Fruit fly (Drosophila melanogaster) whole organism, embryonic: Measurements from ENCODE around the gene Sbds.

Source experiments
- Atf3 ChIP-seq: fragments of 200-800 bp; sonication (Bioruptor generic); optimal IDR thresholded peaks from 3 replicates; lab custom pipeline; 2016; ENCODE audit warnings: missing biosample characterization, missing genetic modification characterization
- Awh ChIP-seq: fragments of 200-800 bp; sonication (Bioruptor generic); IDR thresholded peaks from 2 replicates; pipeline ENCODE4, ENCODE4 v1.3.6; 2022; ENCODE audit warnings: missing biosample characterization, missing genetic modification characterization
- BEAF-32 ChIP-seq: fragments of 200-800 bp; sonication (Bioruptor generic); optimal IDR thresholded peaks from 3 replicates; lab custom pipeline; 2017; ENCODE audit warnings: missing biosample characterization, missing genetic modification characterization, mild to moderate bottlenecking, moderate library complexity, missing genetic modification reagents
- CG11695 ChIP-seq: fragments of 200-800 bp; sonication (Bioruptor generic); IDR thresholded peaks from 3 replicates; pipeline ENCODE4 v1.3.6; 2022; ENCODE audit warnings: missing biosample characterization, missing genetic modification characterization
- CG12236 ChIP-seq: fragments of 200-800 bp; sonication (Bioruptor generic); optimal IDR thresholded peaks from 2 replicates; lab custom pipeline; 2016; ENCODE audit warnings: missing biosample characterization, missing genetic modification characterization
- CG14667 ChIP-seq: fragments of 200-800 bp; sonication (Bioruptor generic); IDR thresholded peaks from 2 replicates; pipeline ENCODE4 v1.3.6; 2022; ENCODE audit warnings: missing biosample characterization, missing genetic modification characterization
- CG14710 ChIP-seq: fragments of 200-800 bp; sonication (Bioruptor generic); optimal IDR thresholded peaks from 3 replicates; lab custom pipeline; 2019; ENCODE audit warnings: missing biosample characterization, mild to moderate bottlenecking, missing genetic modification characterization, moderate library complexity
- CG14860 ChIP-seq: fragments of 200-800 bp; sonication (Bioruptor generic); IDR thresholded peaks from 3 replicates; pipeline ENCODE4 v1.3.6; 2022; ENCODE audit warnings: missing biosample characterization, missing genetic modification characterization; ENCODE audit not compliant: partially characterized antibody
- CG15269 ChIP-seq: fragments of 200-800 bp; sonication (Bioruptor generic); optimal IDR thresholded peaks from 2 replicates; lab custom pipeline; 2018; ENCODE audit warnings: missing biosample characterization, mild to moderate bottlenecking, missing genetic modification characterization, moderate library complexity
- CG18262 ChIP-seq: fragments of 200-800 bp; optimal IDR thresholded peaks from 3 replicates; lab custom pipeline; 2019; ENCODE audit warnings: missing biosample characterization, mild to moderate bottlenecking, missing genetic modification characterization, moderate library complexity
- CG2712 ChIP-seq: fragments of 200-800 bp; optimal IDR thresholded peaks from 3 replicates; lab custom pipeline; 2019; ENCODE audit warnings: missing biosample characterization, mild to moderate bottlenecking, missing genetic modification characterization, moderate library complexity
- CG34422 ChIP-seq: fragments of 200-800 bp; sonication (Bioruptor generic); IDR thresholded peaks from 3 replicates; pipeline ENCODE4 v1.3.6; 2022; ENCODE audit warnings: missing biosample characterization, missing genetic modification characterization
- CG4854 ChIP-seq: fragments of 200-800 bp; sonication (Bioruptor generic); optimal IDR thresholded peaks from 2 replicates; lab custom pipeline; 2016; ENCODE audit warnings: missing biosample characterization, missing genetic modification characterization, inconsistent platforms
- CG6689 ChIP-seq: fragments of 200-800 bp; sonication (Bioruptor generic); IDR thresholded peaks from 2 replicates; pipeline ENCODE4 v1.3.6; 2022; ENCODE audit warnings: missing biosample characterization, missing genetic modification characterization
- CG9437 ChIP-seq: fragments of 200-800 bp; sonication (Bioruptor generic); optimal IDR thresholded peaks from 2 replicates; lab custom pipeline; 2018; ENCODE audit warnings: missing biosample characterization, mild to moderate bottlenecking, missing genetic modification characterization
- CG9932 ChIP-seq: fragments of 200-800 bp; sonication (Bioruptor generic); IDR thresholded peaks from 2 replicates; pipeline ENCODE4 v1.3.6; 2022; ENCODE audit warnings: missing biosample characterization, missing genetic modification characterization
- Fer3 ChIP-seq: fragments of 200-800 bp; sonication (Bioruptor generic); optimal IDR thresholded peaks from 2 replicates; lab custom pipeline; 2018; ENCODE audit warnings: missing biosample characterization, mild to moderate bottlenecking, missing genetic modification characterization, moderate library complexity
- H2.0 ChIP-seq: fragments of 200-800 bp; sonication (Bioruptor generic); IDR thresholded peaks from 2 replicates; pipeline ENCODE4 v1.3.6; 2022; ENCODE audit warnings: missing biosample characterization, missing genetic modification characterization
- HHEX ChIP-seq: fragments of 200-800 bp; sonication (Bioruptor generic); optimal IDR thresholded peaks from 3 replicates; lab custom pipeline; 2017; ENCODE audit warnings: missing biosample characterization, mild to moderate bottlenecking, missing genetic modification characterization, missing genetic modification reagents
- HLH4C ChIP-seq: fragments of 200-800 bp; sonication (Bioruptor generic); IDR thresholded peaks from 3 replicates; pipeline ENCODE4 v1.3.6; 2022; ENCODE audit warnings: missing biosample characterization, missing genetic modification characterization; ENCODE audit not compliant: partially characterized antibody
- HLH54F ChIP-seq: fragments of 200-800 bp; sonication (Bioruptor generic); optimal IDR thresholded peaks from 3 replicates; lab custom pipeline; 2016; ENCODE audit warnings: missing biosample characterization, missing genetic modification characterization
- Hmx ChIP-seq: fragments of 200-800 bp; sonication (Bioruptor generic); optimal IDR thresholded peaks from 2 replicates; lab custom pipeline; 2016; ENCODE audit warnings: missing biosample characterization, missing genetic modification characterization
- Hsf ChIP-seq: fragments of 200-800 bp; sonication (Bioruptor generic); optimal IDR thresholded peaks from 3 replicates; lab custom pipeline; 2016; ENCODE audit warnings: missing biosample characterization, missing genetic modification characterization
- MESR4 ChIP-seq: fragments of 200-800 bp; sonication (Bioruptor generic); optimal IDR thresholded peaks from 2 replicates; lab custom pipeline; 2018; ENCODE audit warnings: missing biosample characterization, mild to moderate bottlenecking, missing genetic modification characterization, moderate library complexity
- MTF-1 ChIP-seq: fragments of 200-800 bp; sonication (Bioruptor generic); optimal IDR thresholded peaks from 2 replicates; lab custom pipeline; 2018; ENCODE audit warnings: missing biosample characterization, mild to moderate bottlenecking, missing genetic modification characterization, borderline replicate concordance
- Med ChIP-seq: fragments of 200-800 bp; sonication (Bioruptor generic); peaks from one replicate; lab custom pipeline; 2016; ENCODE audit warnings: missing biosample characterization, missing genetic modification characterization, mild to moderate bottlenecking, inconsistent platforms, moderate library complexity
- Mes4 ChIP-seq: fragments of 200-800 bp; sonication (Bioruptor generic); optimal IDR thresholded peaks from 2 replicates; lab custom pipeline; 2016; ENCODE audit warnings: missing biosample characterization, missing genetic modification characterization
- Rfx ChIP-seq: fragments of 200-800 bp; sonication (Bioruptor generic); IDR thresholded peaks from 2 replicates; pipeline ENCODE4 v1.3.6; 2022; ENCODE audit warnings: missing biosample characterization, missing genetic modification characterization
- Six4 ChIP-seq: fragments of 200-800 bp; sonication (Bioruptor generic); optimal IDR thresholded peaks from 2 replicates; lab custom pipeline; 2016; ENCODE audit warnings: missing biosample characterization, missing genetic modification characterization
- Sox100B ChIP-seq: fragments of 200-800 bp; sonication (Bioruptor generic); optimal IDR thresholded peaks from 3 replicates; lab custom pipeline; 2018; ENCODE audit warnings: missing biosample characterization, mild to moderate bottlenecking, missing genetic modification characterization
- Sox102F ChIP-seq: fragments of 200-800 bp; sonication (Bioruptor generic); optimal IDR thresholded peaks from 2 replicates; lab custom pipeline; 2018; ENCODE audit warnings: missing biosample characterization, mild to moderate bottlenecking, missing genetic modification characterization, moderate library complexity
- ash1 ChIP-seq: fragments of 200-800 bp; sonication (Bioruptor generic); optimal IDR thresholded peaks from 2 replicates; lab custom pipeline; 2018; ENCODE audit warnings: missing biosample characterization, mild to moderate bottlenecking, missing genetic modification characterization
- chm ChIP-seq: fragments of 200-800 bp; sonication (Bioruptor generic); IDR thresholded peaks from 2 replicates; pipeline ENCODE4 v1.3.6; 2022; ENCODE audit warnings: missing biosample characterization, missing genetic modification characterization
- ci ChIP-seq: fragments of 200-800 bp; sonication (Bioruptor generic); IDR thresholded peaks from 3 replicates; pipeline ENCODE4 v1.3.6; 2022; ENCODE audit warnings: missing biosample characterization, missing genetic modification characterization
- da ChIP-seq: fragments of 200-800 bp; sonication (Bioruptor generic); optimal IDR thresholded peaks from 2 replicates; lab custom pipeline; 2016; ENCODE audit warnings: missing biosample characterization, missing genetic modification characterization
- disco-r ChIP-seq: fragments of 200-800 bp; sonication (Bioruptor generic); optimal IDR thresholded peaks from 2 replicates; lab custom pipeline; 2016; ENCODE audit warnings: missing biosample characterization, missing genetic modification characterization
- fd3F ChIP-seq: fragments of 200-800 bp; sonication (Bioruptor generic); optimal IDR thresholded peaks from 2 replicates; lab custom pipeline; 2018; ENCODE audit warnings: missing biosample characterization, mild to moderate bottlenecking, missing genetic modification characterization, moderate library complexity
- kah ChIP-seq: fragments of 200-800 bp; sonication (Bioruptor generic); optimal IDR thresholded peaks from 2 replicates; lab custom pipeline; 2018; ENCODE audit warnings: missing biosample characterization, mild to moderate bottlenecking, missing genetic modification characterization
- lmd ChIP-seq: fragments of 200-800 bp; sonication (Bioruptor generic); IDR thresholded peaks from 2 replicates; pipeline ENCODE4 v1.3.6; 2022; ENCODE audit warnings: missing biosample characterization, missing genetic modification characterization
- nom ChIP-seq: fragments of 200-800 bp; sonication (Bioruptor generic); optimal IDR thresholded peaks from 2 replicates; lab custom pipeline; 2017; ENCODE audit warnings: missing biosample characterization, missing genetic modification characterization, mild to moderate bottlenecking, moderate library complexity, missing genetic modification reagents
- p53 ChIP-seq: fragments of 200-800 bp; sonication (Bioruptor generic); optimal IDR thresholded peaks from 2 replicates; lab custom pipeline; 2016; ENCODE audit warnings: missing biosample characterization, missing genetic modification characterization
- pho ChIP-seq: fragments of 200-800 bp; sonication (Bioruptor generic); optimal IDR thresholded peaks from 2 replicates; lab custom pipeline; 2016; ENCODE audit warnings: missing biosample characterization, missing genetic modification characterization
- prd ChIP-seq, 3 experiments: fragments of >200 bp in 2 of 3; fragments of 200-800 bp in 1 of 3; sonication (Bioruptor generic) in 1 of 3; optimal IDR thresholded peaks in 2 of 3; IDR thresholded peaks in 1 of 3; 2 replicates in 2 of 3; 3 replicates in 1 of 3; pipeline versions ENCODE4 v1.3.6 to Lab custom; 2017 to 2022; ENCODE audit warnings: missing biosample characterization in 1 of 3, missing genetic modification characterization in 1 of 3
- repo ChIP-seq: fragments of 200-800 bp; sonication (Bioruptor generic); optimal IDR thresholded peaks from 2 replicates; lab custom pipeline; 2016; ENCODE audit warnings: missing biosample characterization, missing genetic modification characterization
- schlank ChIP-seq: fragments of 200-800 bp; sonication (Bioruptor generic); optimal IDR thresholded peaks from 2 replicates; lab custom pipeline; 2018; ENCODE audit warnings: missing biosample characterization, mild to moderate bottlenecking, missing genetic modification characterization
- stc ChIP-seq: fragments of 200-800 bp; sonication (Bioruptor generic); IDR thresholded peaks from 2 replicates; pipeline ENCODE4 v1.3.6; 2022; ENCODE audit warnings: missing biosample characterization, missing genetic modification characterization
- tin ChIP-seq: fragments of 200-800 bp; sonication (Bioruptor generic); optimal IDR thresholded peaks from 3 replicates; lab custom pipeline; 2016; ENCODE audit warnings: missing biosample characterization, missing genetic modification characterization
- zen ChIP-seq: fragments of 200-800 bp; sonication (Bioruptor generic); optimal IDR thresholded peaks from 3 replicates; lab custom pipeline; 2018; ENCODE audit warnings: missing biosample characterization, mild to moderate bottlenecking, missing genetic modification characterization, moderate library complexity
- zfh1 ChIP-seq: fragments of 200-800 bp; sonication (Bioruptor generic); IDR thresholded peaks from 3 replicates; pipeline ENCODE4 v1.3.6; 2022; ENCODE audit warnings: missing biosample characterization, missing genetic modification characterization
- zfh2 ChIP-seq: fragments of 200-800 bp; sonication (Bioruptor generic); optimal IDR thresholded peaks from 2 replicates; lab custom pipeline; 2016; ENCODE audit warnings: missing biosample characterization, missing genetic modification characterization

Sbds gene

dm6 chr3L:6797395-6798006, 44.8 kb downstream of the Sbds start (continued):
- TF ChIP-seq HLH4C (GFP tag; lab: Robert Waterston, UW) (no peak), chm (GFP tag; lab: Robert Waterston, UW) (no peak), Awh (GFP tag; lab: Robert Waterston, UW) (no peak), Sox102F (GFP tag; lab: Kevin White, UChicago) (peak; percentile 36), H2.0 (GFP tag; lab: Robert Waterston, UW) (no peak), zfh2 (GFP tag; lab: Kevin White, UChicago) (no peak), CG9437 (peak; percentile 24), Sox100B (peak; percentile 50), Rfx (GFP tag; lab: Robert Waterston, UW) (no peak; the same call in 1 of the 2 replicates), Hsf (GFP tag; lab: Kevin White, UChicago) (no peak), schlank (tag; lab: Kevin White, UChicago) (no peak), Six4 (GFP tag; lab: Kevin White, UChicago) (no peak), CG14860 (no peak), BEAF-32 (no peak), tin (GFP tag; lab: Kevin White, UChicago) (no peak), fd3F (GFP tag; lab: Kevin White, UChicago) (no peak), p53 (no peak), ci (GFP tag; lab: Robert Waterston, UW) (0 out of 3 replicates have a peak, but pooled peaks have one; percentile 30), CG34422 (GFP tag; lab: Robert Waterston, UW) (no peak), CG11695 (GFP tag; lab: Robert Waterston, UW) (no peak), Atf3 (GFP tag; lab: Kevin White, UChicago) (no peak), Hmx (GFP tag; lab: Kevin White, UChicago) (no peak), CG15269 (tag; lab: Kevin White, UChicago) (peak; percentile 14), HHEX (GFP tag; lab: Kevin White, UChicago) (no peak), lmd (GFP tag; lab: Robert Waterston, UW) (no peak; the same call in 1 of the 2 replicates), MESR4 (GFP tag; lab: Kevin White, UChicago) (no peak), CG12236 (no peak), MTF-1 (GFP tag; lab: Kevin White, UChicago) (no peak), Med (GFP tag; lab: Kevin White, UChicago) (no peak), kah (GFP tag; lab: Kevin White, UChicago) (no peak), nom (no peak), disco-r (GFP tag; lab: Kevin White, UChicago) (no peak)

dm6 chr3L:6799550-6799949, 46.8 kb downstream of the Sbds start:
- TF ChIP-seq da (GFP tag; lab: Kevin White, UChicago) (no peak), CG4854 (no peak), Mes4 (no peak), CG14710 (tag; lab: Kevin White, UChicago) (peak; percentile 2), CG9932 (GFP tag; lab: Robert Waterston, UW) (no peak), Atf3 (GFP tag; lab: Kevin White, UChicago) (no peak), HLH54F (GFP tag; lab: Kevin White, UChicago) (no peak), CG2712 (tag; lab: Kevin White, UChicago) (no peak), stc (GFP tag; lab: Robert Waterston, UW) (no peak), pho (GFP tag; lab: Kevin White, UChicago) (no peak), Med (GFP tag; lab: Kevin White, UChicago) (peak; percentile 39), CG14667 (GFP tag; lab: Robert Waterston, UW) (no peak), zen (tag; lab: Kevin White, UChicago) (peak; percentile 45), CG18262 (tag; lab: Kevin White, UChicago) (peak; percentile 12), prd (optimal IDR thresholded peaks at IDR 0.05; lab: Kevin White, UChicago) (no peak), prd (GFP tag; IDR thresholded peaks at IDR 0.05; lab: Robert Waterston, UW) (peak; percentile 65; the same call in 1 of the 3 replicates), Fer3 (tag; lab: Kevin White, UChicago) (no peak), CG9437 (no peak), repo (GFP tag; lab: Kevin White, UChicago) (no peak), CG6689 (GFP tag; lab: Robert Waterston, UW) (peak; percentile 38; the same call in 1 of the 2 replicates), ash1 (no peak), zfh1 (GFP tag; lab: Robert Waterston, UW) (peak; percentile 64; the same call in 2 of the 3 replicates)
